Worm (Caenorhabditis elegans) whole organism, young adult: ENCODE measurements around the gene gtl-2.

ENCODE experiments used
- B0261.1 ChIP-seq: sonication (generic microtip); optimal IDR thresholded peaks from 2 replicates; lab custom pipeline; 2016; ENCODE audit warnings: mild to moderate bottlenecking, missing genetic modification characterization, moderate library complexity, missing compliant biosample characterization
- C06A6.2 ChIP-seq: fragments of 200-800 bp; sonication (Bioruptor generic); conservative IDR thresholded peaks from 2 replicates; pipeline ENCODE4 v1.3.6; 2022; ENCODE audit warnings: missing genetic modification characterization, missing compliant biosample characterization
- D2030.7 ChIP-seq: fragments of 200-800 bp; sonication (Bioruptor generic); IDR thresholded peaks from 2 replicates; pipeline ENCODE4 v1.3.6; 2022; ENCODE audit warnings: missing genetic modification reagents, missing genetic modification characterization, missing compliant biosample characterization
- F23B12.7 ChIP-seq: sonication (generic microtip); optimal IDR thresholded peaks from 2 replicates; lab custom pipeline; 2017; ENCODE audit warnings: missing genetic modification characterization, mild to moderate bottlenecking, missing compliant biosample characterization, antibody characterized with exemption, moderate library complexity; ENCODE audit not compliant: insufficient read depth
- F52B5.7 ChIP-seq: sonication (generic microtip); optimal IDR thresholded peaks from 2 replicates; lab custom pipeline; 2016; ENCODE audit warnings: mild to moderate bottlenecking, missing genetic modification characterization, missing compliant biosample characterization
- F55B11.4 ChIP-seq: sonication (generic microtip); optimal IDR thresholded peaks from 2 replicates; lab custom pipeline; 2016; ENCODE audit warnings: missing compliant biosample characterization, missing genetic modification characterization, borderline replicate concordance; ENCODE audit not compliant: insufficient read depth
- K11D2.4 ChIP-seq: fragments of 200-800 bp; sonication (Bioruptor generic); IDR thresholded peaks from 2 replicates; pipeline ENCODE4 v1.3.6; 2022; ENCODE audit warnings: missing genetic modification reagents, missing genetic modification characterization, missing compliant biosample characterization
- K12H6.12 ChIP-seq: fragments of 200-800 bp; sonication (Bioruptor generic); optimal IDR thresholded peaks from 2 replicates; lab custom pipeline; 2018; ENCODE audit warnings: mild to moderate bottlenecking, missing genetic modification characterization, missing compliant biosample characterization
- ZK185.1 ChIP-seq: sonication (generic microtip); optimal IDR thresholded peaks from 2 replicates; lab custom pipeline; 2016; ENCODE audit warnings: mild to moderate bottlenecking, missing genetic modification characterization, missing compliant biosample characterization; ENCODE audit not compliant: poor library complexity, severe bottlenecking
- akir-1 ChIP-seq: fragments of 200-800 bp; sonication (Bioruptor generic); optimal IDR thresholded peaks from 2 replicates; lab custom pipeline; 2018; ENCODE audit warnings: mild to moderate bottlenecking, missing genetic modification characterization, moderate library complexity, missing compliant biosample characterization
- ama-1 ChIP-seq, 3 experiments: fragments of 150-350 bp in 1 of 3; sonication (generic microtip) in 2 of 3; optimal IDR thresholded peaks; 2 replicates each; lab custom pipeline; 2014 to 2018; ENCODE audit warnings: missing biosample characterization in 2 of 3, missing genetic modification characterization in 2 of 3, missing genetic modification reagents in 2 of 3
- bed-1 ChIP-seq: fragments of 200-800 bp; sonication (Bioruptor generic); IDR thresholded peaks from 2 replicates; pipeline ENCODE4 v1.3.6; 2022; ENCODE audit warnings: missing genetic modification reagents, missing genetic modification characterization, missing compliant biosample characterization
- cebp-1 ChIP-seq, 2 experiments: fragments of 200-800 bp in 1 of 2; sonication (Bioruptor generic) in 1 of 2; sonication (generic microtip) in 1 of 2; IDR thresholded peaks in 1 of 2; optimal IDR thresholded peaks in 1 of 2; 2 replicates each; pipeline versions ENCODE4 v1.3.6 to Lab custom; 2017 to 2022; ENCODE audit warnings: missing compliant biosample characterization in 2 of 2, missing genetic modification characterization in 2 of 2, mild to moderate bottlenecking in 1 of 2, missing genetic modification reagents in 1 of 2, moderate library complexity in 1 of 2
- ceh-27 ChIP-seq: fragments of 200-800 bp; sonication (Bioruptor generic); optimal IDR thresholded peaks from 2 replicates; lab custom pipeline; 2018; ENCODE audit warnings: mild to moderate bottlenecking, missing genetic modification characterization, moderate library complexity, missing compliant biosample characterization
- ceh-79 ChIP-seq: sonication (generic microtip); optimal IDR thresholded peaks from 2 replicates; lab custom pipeline; 2017; ENCODE audit warnings: mild to moderate bottlenecking, missing genetic modification characterization, missing compliant biosample characterization
- dox-1 ChIP-seq: fragments of 200-800 bp; sonication (Bioruptor generic); IDR thresholded peaks from 2 replicates; pipeline ENCODE4 v1.3.6; 2022; ENCODE audit warnings: missing genetic modification reagents, missing genetic modification characterization, missing compliant biosample characterization
- egl-44 ChIP-seq: fragments of 200-800 bp; sonication (Bioruptor generic); IDR thresholded peaks from 2 replicates; pipeline ENCODE4 v1.3.6; 2022; ENCODE audit warnings: missing genetic modification reagents, missing genetic modification characterization, missing compliant biosample characterization
- egrh-3 ChIP-seq: fragments of 200-800 bp; sonication (Bioruptor generic); IDR thresholded peaks from 2 replicates; pipeline ENCODE4 v1.3.6; 2022; ENCODE audit warnings: missing genetic modification reagents, missing genetic modification characterization, missing compliant biosample characterization
- gei-17 ChIP-seq: fragments of 200-800 bp; sonication (Bioruptor generic); optimal IDR thresholded peaks from 2 replicates; lab custom pipeline; 2018; ENCODE audit warnings: mild to moderate bottlenecking, missing genetic modification characterization, missing compliant biosample characterization
- lag-1 ChIP-seq: fragments of 200-800 bp; sonication (Bioruptor generic); IDR thresholded peaks from 2 replicates; pipeline ENCODE4 v1.3.6; 2022; ENCODE audit warnings: missing genetic modification reagents, missing genetic modification characterization, missing compliant biosample characterization
- let-526 ChIP-seq: fragments of 200-800 bp; sonication (Bioruptor generic); IDR thresholded peaks from 2 replicates; pipeline ENCODE4 v1.3.6; 2022; ENCODE audit warnings: missing genetic modification reagents, missing genetic modification characterization, missing compliant biosample characterization
- let-607 ChIP-seq, 2 experiments: fragments of 200-800 bp in 1 of 2; sonication (Bioruptor generic) in 1 of 2; sonication (generic microtip) in 1 of 2; optimal IDR thresholded peaks; 2 replicates each; lab custom pipeline; 2016 to 2018; ENCODE audit warnings: mild to moderate bottlenecking in 2 of 2, missing compliant biosample characterization in 2 of 2, missing genetic modification characterization in 2 of 2, moderate library complexity in 2 of 2, missing genotype in 1 of 2
- lin-35 ChIP-seq, 3 experiments: fragments of 150-350 bp in 2 of 3; sonication (generic microtip) in 1 of 3; optimal IDR thresholded peaks; 2 replicates each; lab custom pipeline; 2014 to 2018; ENCODE audit warnings: missing biosample characterization in 3 of 3, missing genetic modification characterization in 3 of 3, missing genetic modification reagents in 3 of 3
- lin-40 ChIP-seq: sonication (generic microtip); optimal IDR thresholded peaks from 2 replicates; lab custom pipeline; 2016; ENCODE audit warnings: missing genetic modification characterization, mild to moderate bottlenecking, missing compliant biosample characterization, missing genotype, missing genetic modification reagents
- lir-1 ChIP-seq: fragments of 200-800 bp; sonication (Bioruptor generic); conservative IDR thresholded peaks from 2 replicates; pipeline ENCODE4 v1.3.6; 2022; ENCODE audit warnings: missing genetic modification reagents, missing genetic modification characterization, missing compliant biosample characterization
- madf-6 ChIP-seq: fragments of 200-800 bp; sonication (Bioruptor generic); IDR thresholded peaks from 2 replicates; pipeline ENCODE4 v1.3.6; 2022; ENCODE audit warnings: missing genetic modification reagents, missing genetic modification characterization, missing compliant biosample characterization
- mcd-1 ChIP-seq: fragments of 200-800 bp; sonication (Bioruptor generic); IDR thresholded peaks from 2 replicates; pipeline ENCODE4 v1.3.6; 2022; ENCODE audit warnings: missing genetic modification reagents, missing genetic modification characterization, missing compliant biosample characterization
- mel-28 ChIP-seq: sonication (generic microtip); optimal IDR thresholded peaks from 2 replicates; lab custom pipeline; 2016; ENCODE audit warnings: borderline replicate concordance, mild to moderate bottlenecking, missing genetic modification characterization, missing compliant biosample characterization
- mes-4 ChIP-seq: sonication (generic microtip); optimal IDR thresholded peaks from 2 replicates; lab custom pipeline; 2016; ENCODE audit warnings: missing genotype, missing genetic modification characterization, missing compliant biosample characterization
- nhr-179 ChIP-seq: sonication (generic microtip); optimal IDR thresholded peaks from 2 replicates; lab custom pipeline; 2016; ENCODE audit warnings: mild to moderate bottlenecking, missing genetic modification characterization, missing compliant biosample characterization
- pha-4 ChIP-seq: fragments of 150-350 bp; sonication (generic microtip); optimal IDR thresholded peaks from 2 replicates; lab custom pipeline; 2014; ENCODE audit warnings: missing biosample characterization, missing genetic modification reagents, missing genetic modification characterization
- rec-8 ChIP-seq, 2 experiments: sonication (generic microtip); optimal IDR thresholded peaks; 2 replicates each; lab custom pipeline; 2016; ENCODE audit warnings: mild to moderate bottlenecking in 2 of 2, missing genetic modification characterization in 2 of 2, missing genetic modification reagents in 2 of 2, missing genotype in 2 of 2, missing biosample characterization in 1 of 2, missing compliant biosample characterization in 1 of 2, moderate library complexity in 1 of 2
- snpc-1.3 ChIP-seq: sonication (generic microtip); optimal IDR thresholded peaks from 2 replicates; lab custom pipeline; 2017; ENCODE audit warnings: missing genetic modification characterization, mild to moderate bottlenecking, missing compliant biosample characterization, antibody characterized with exemption, moderate library complexity, missing genotype, missing genetic modification reagents; ENCODE audit not compliant: insufficient read depth
- snpc-3.4 ChIP-seq: sonication (generic microtip); optimal IDR thresholded peaks from 2 replicates; lab custom pipeline; 2017; ENCODE audit warnings: missing genetic modification characterization, mild to moderate bottlenecking, missing compliant biosample characterization, antibody characterized with exemption, moderate library complexity, missing genotype, missing genetic modification reagents
- snpc-4 ChIP-seq, 5 experiments: fragments of 150-350 bp in 1 of 5; sonication (generic microtip) in 4 of 5; optimal IDR thresholded peaks; 2 replicates each; lab custom pipeline; 2014 to 2018; ENCODE audit warnings: missing genetic modification characterization in 5 of 5, missing biosample characterization in 3 of 5, antibody characterized with exemption in 2 of 5, mild to moderate bottlenecking in 2 of 5, missing compliant biosample characterization in 2 of 5, missing genotype in 2 of 5, moderate library complexity in 2 of 5, missing genetic modification reagents in 1 of 5
- unc-130 ChIP-seq: sonication (generic microtip); optimal IDR thresholded peaks from 2 replicates; lab custom pipeline; 2016; ENCODE audit warnings: missing genetic modification reagents, missing genetic modification characterization, missing compliant biosample characterization
- zim-3 ChIP-seq: sonication (generic microtip); optimal IDR thresholded peaks from 2 replicates; lab custom pipeline; 2017; ENCODE audit warnings: mild to moderate bottlenecking, missing genetic modification characterization, moderate library complexity, missing compliant biosample characterization
- ztf-18 ChIP-seq: sonication (generic microtip); optimal IDR thresholded peaks from 2 replicates; lab custom pipeline; 2016; ENCODE audit warnings: missing genotype, mild to moderate bottlenecking, missing genetic modification characterization, missing compliant biosample characterization
- ztf-28 ChIP-seq: fragments of 200-800 bp; sonication (Bioruptor generic); IDR thresholded peaks from 2 replicates; pipeline ENCODE4 v1.3.6; 2022; ENCODE audit warnings: missing genetic modification reagents, missing genetic modification characterization, missing compliant biosample characterization
- ztf-3 ChIP-seq: fragments of 200-800 bp; sonication (Bioruptor generic); optimal IDR thresholded peaks from 2 replicates; lab custom pipeline; 2018; ENCODE audit warnings: mild to moderate bottlenecking, missing genetic modification characterization, missing compliant biosample characterization

gtl-2 gene

ce11 chrIV:11313880-11314279 is 40.6 kb downstream of the gtl-2 start, which contains the start of gene dnj-2:
Gene dnj-2 (minus strand): TSS chrIV:11313980.
- no peak for TF ChIP-seq snpc-1.3 (tag; lab: Kevin White, UChicago)
- no peak for TF ChIP-seq unc-130
- TF ChIP-seq egrh-3 (GFP tag; lab: Robert Waterston, UW) = no peak
- TF ChIP-seq C06A6.2 (GFP tag; lab: Robert Waterston, UW) = no peak
- no peak for TF ChIP-seq F52B5.7 (tag; lab: Kevin White, UChicago)
- no peak for TF ChIP-seq D2030.7 (GFP tag; lab: Robert Waterston, UW)
- no peak for TF ChIP-seq bed-1 (GFP tag; lab: Robert Waterston, UW)
- TF ChIP-seq egl-44 (GFP tag; lab: Robert Waterston, UW) = no peak
- TF ChIP-seq mcd-1 (GFP tag; lab: Robert Waterston, UW) = no peak
- TF ChIP-seq mel-28 (tag; lab: Kevin White, UChicago) = no peak

ce11 chrIV:11314885-11315284 is 41.6 kb downstream of the gtl-2 start, which contains the start of the genes B0035.3, B0035.22 and pfd-4:
Gene B0035.3 (minus strand): TSS chrIV:11314998.
Gene B0035.22 (plus strand): TSS chrIV:11315153.
Gene pfd-4 (plus strand): TSS chrIV:11315207.
- no peak for TF ChIP-seq B0261.1 (tag; lab: Kevin White, UChicago)
- no peak for TF ChIP-seq cebp-1 (GFP tag; IDR thresholded peaks at IDR 0.05; lab: Robert Waterston, UW)
- TF ChIP-seq cebp-1 (tag; optimal IDR thresholded peaks at IDR 0.05; lab: Kevin White, UChicago) = no peak
- peak in 1 of 3 experiments; percentile 15 for TF ChIP-seq lin-35 (GFP tag; optimal IDR thresholded peaks at IDR 0.05; lab: Kevin White, UChicago)
- peak; percentile 35 for TF ChIP-seq ceh-27 (GFP tag; lab: Kevin White, UChicago)
- TF ChIP-seq ztf-18 = no peak
- TF ChIP-seq gei-17 (GFP tag; lab: Kevin White, UChicago) = no peak
- no peak for TF ChIP-seq K12H6.12 (tag; lab: Kevin White, UChicago)
- TF ChIP-seq ztf-3 (GFP tag; lab: Kevin White, UChicago) = no peak
- peak; percentile 50 for TF ChIP-seq unc-130
- no peak for TF ChIP-seq pha-4 (tag; lab: Kevin White, UChicago)
- TF ChIP-seq zim-3 (tag; lab: Kevin White, UChicago) = no peak
- TF ChIP-seq snpc-4 (GFP tag; optimal IDR thresholded peaks at IDR 0.05; lab: Kevin White, UChicago) = no peak
- no peak for TF ChIP-seq snpc-4 (tag; optimal IDR thresholded peaks at IDR 0.05; lab: Kevin White, UChicago)
- no peak for TF ChIP-seq lag-1 (GFP tag; lab: Robert Waterston, UW)
- peak; percentile 10 for TF ChIP-seq snpc-3.4 (tag; lab: Kevin White, UChicago)
- TF ChIP-seq ztf-28 (GFP tag; lab: Robert Waterston, UW) = no peak
- no peak for TF ChIP-seq nhr-179 (tag; lab: Kevin White, UChicago)
- peak; percentile 34; the same call in 1 of the 2 replicates for TF ChIP-seq madf-6 (GFP tag; lab: Robert Waterston, UW)
- TF ChIP-seq let-526 (GFP tag; lab: Robert Waterston, UW) = 0 out of 2 replicates have a peak, but pooled peaks have one; percentile 52
- TF ChIP-seq rec-8 (tag; optimal IDR thresholded peaks at IDR 0.05; lab: Kevin White, UChicago) = peak in 1 of 2 experiments; percentile 2
- TF ChIP-seq let-607 (tag; optimal IDR thresholded peaks at IDR 0.05; lab: Kevin White, UChicago) = peak in 1 of 2 experiments; percentile 52
- peak; percentile 13 for TF ChIP-seq lin-40
- TF ChIP-seq F23B12.7 (tag; lab: Kevin White, UChicago) = no peak
- peak; percentile 45 for TF ChIP-seq dox-1 (GFP tag; lab: Robert Waterston, UW)
- no peak for TF ChIP-seq F55B11.4 (tag; lab: Kevin White, UChicago)
- TF ChIP-seq mcd-1 (GFP tag; lab: Robert Waterston, UW) = no peak
- no peak for TF ChIP-seq akir-1 (GFP tag; lab: Kevin White, UChicago)
- TF ChIP-seq K11D2.4 = no peak
- peak; percentile 62 for TF ChIP-seq ZK185.1 (tag; lab: Kevin White, UChicago)
- TF ChIP-seq ama-1 (optimal IDR thresholded peaks at IDR 0.05; lab: Kevin White, UChicago) = no peak
- no peak for TF ChIP-seq ama-1 (GFP tag; optimal IDR thresholded peaks at IDR 0.05; lab: Kevin White, UChicago)
- no peak for TF ChIP-seq ceh-79 (tag; lab: Kevin White, UChicago)
- no peak for TF ChIP-seq mes-4 (tag; lab: Kevin White, UChicago)
- no peak for TF ChIP-seq lir-1
- TF ChIP-seq, all 124 proteins: peak for 11
